Worm (Caenorhabditis elegans) whole organism, L2 larva: ENCODE results near the gene kin-20.

Source experiments
- F13H6.1 ChIP-seq: sonication (generic microtip); optimal IDR thresholded peaks from 2 replicates; lab custom pipeline; 2016; ENCODE audit warnings: missing genetic modification characterization, missing compliant biosample characterization
- R02D3.7 ChIP-seq: fragments of 150-350 bp; optimal IDR thresholded peaks from 2 replicates; lab custom pipeline; 2014; ENCODE audit warnings: missing biosample characterization, missing genetic modification characterization
- Y55F3AM.14 ChIP-seq: fragments of 200-800 bp; sonication (Bioruptor generic); optimal IDR thresholded peaks from 2 replicates; lab custom pipeline; 2018; ENCODE audit warnings: mild to moderate bottlenecking, missing genetic modification characterization, missing compliant biosample characterization
- ZK546.5 ChIP-seq: sonication (generic microtip); optimal IDR thresholded peaks from 2 replicates; lab custom pipeline; 2017; ENCODE audit warnings: missing biosample characterization, missing genetic modification characterization
- alr-1 ChIP-seq: fragments of 150-350 bp; optimal IDR thresholded peaks from 2 replicates; lab custom pipeline; 2014; ENCODE audit warnings: missing biosample characterization, missing genetic modification characterization
- crh-2 ChIP-seq: sonication (generic microtip); optimal IDR thresholded peaks from 2 replicates; lab custom pipeline; 2017; ENCODE audit warnings: missing biosample characterization, missing genetic modification characterization
- elt-3 ChIP-seq: sonication (generic microtip); optimal IDR thresholded peaks from 2 replicates; lab custom pipeline; 2017; ENCODE audit warnings: missing biosample characterization, missing genetic modification characterization
- fos-1 ChIP-seq: fragments of 150-350 bp; optimal IDR thresholded peaks from 2 replicates; lab custom pipeline; 2014; ENCODE audit warnings: missing biosample characterization, missing genetic modification characterization
- gmeb-1 ChIP-seq: fragments of 150-350 bp; optimal IDR thresholded peaks from 2 replicates; lab custom pipeline; 2014; ENCODE audit warnings: missing biosample characterization, missing genetic modification characterization
- lin-39 ChIP-seq: fragments of 150-350 bp; optimal IDR thresholded peaks from 2 replicates; lab custom pipeline; 2014; ENCODE audit warnings: missing biosample characterization, missing genetic modification reagents, missing genetic modification characterization
- nhr-12 ChIP-seq: fragments of 150-350 bp; optimal IDR thresholded peaks from 2 replicates; lab custom pipeline; 2014; ENCODE audit warnings: missing biosample characterization, missing genetic modification characterization
- nhr-129 ChIP-seq: fragments of 150-350 bp; optimal IDR thresholded peaks from 2 replicates; lab custom pipeline; 2014; ENCODE audit warnings: missing biosample characterization, missing genetic modification characterization
- nhr-237 ChIP-seq: fragments of 150-350 bp; optimal IDR thresholded peaks from 2 replicates; lab custom pipeline; 2014; ENCODE audit warnings: missing biosample characterization, missing genetic modification characterization
- nhr-25 ChIP-seq: fragments of 150-350 bp; sonication (generic microtip); optimal IDR thresholded peaks from 3 replicates; lab custom pipeline; 2014; ENCODE audit warnings: missing biosample characterization, missing genetic modification characterization
- nhr-6 ChIP-seq: fragments of 150-350 bp; optimal IDR thresholded peaks from 2 replicates; lab custom pipeline; 2014; ENCODE audit warnings: missing biosample characterization, missing genetic modification characterization
- nhr-77 ChIP-seq: fragments of 150-350 bp; optimal IDR thresholded peaks from 2 replicates; lab custom pipeline; 2014; ENCODE audit warnings: missing biosample characterization, missing genetic modification characterization
- sma-3 ChIP-seq: sonication (generic microtip); optimal IDR thresholded peaks from 2 replicates; lab custom pipeline; 2016; ENCODE audit warnings: missing genetic modification reagents, missing genetic modification characterization, missing compliant biosample characterization
- sma-9 ChIP-seq, 2 experiments: fragments of 150-350 bp in 1 of 2; sonication (generic microtip) in 1 of 2; optimal IDR thresholded peaks; 2 replicates each; lab custom pipeline; 2014 to 2016; ENCODE audit warnings: missing genetic modification characterization in 2 of 2, mild to moderate bottlenecking in 1 of 2, missing biosample characterization in 1 of 2, missing compliant biosample characterization in 1 of 2, missing genetic modification reagents in 1 of 2, moderate library complexity in 1 of 2
- snpc-4 ChIP-seq: fragments of 150-350 bp; optimal IDR thresholded peaks from 2 replicates; lab custom pipeline; 2014; ENCODE audit warnings: missing biosample characterization, missing genetic modification characterization
- unc-39 ChIP-seq: fragments of 150-350 bp; optimal IDR thresholded peaks from 2 replicates; lab custom pipeline; 2014; ENCODE audit warnings: missing biosample characterization, missing genetic modification characterization
- unc-55 ChIP-seq: fragments of 150-350 bp; sonication (generic microtip); optimal IDR thresholded peaks from 3 replicates; lab custom pipeline; 2014; ENCODE audit warnings: missing biosample characterization, missing genetic modification reagents, missing genetic modification characterization
- unc-62 ChIP-seq: fragments of 150-350 bp; optimal IDR thresholded peaks from 2 replicates; lab custom pipeline; 2014; ENCODE audit warnings: missing biosample characterization, missing genetic modification reagents, missing genetic modification characterization
- ztf-11 ChIP-seq: sonication (generic microtip); optimal IDR thresholded peaks from 2 replicates; lab custom pipeline; 2017; ENCODE audit warnings: missing biosample characterization, missing genetic modification characterization

The kin-20 gene

DNA sequence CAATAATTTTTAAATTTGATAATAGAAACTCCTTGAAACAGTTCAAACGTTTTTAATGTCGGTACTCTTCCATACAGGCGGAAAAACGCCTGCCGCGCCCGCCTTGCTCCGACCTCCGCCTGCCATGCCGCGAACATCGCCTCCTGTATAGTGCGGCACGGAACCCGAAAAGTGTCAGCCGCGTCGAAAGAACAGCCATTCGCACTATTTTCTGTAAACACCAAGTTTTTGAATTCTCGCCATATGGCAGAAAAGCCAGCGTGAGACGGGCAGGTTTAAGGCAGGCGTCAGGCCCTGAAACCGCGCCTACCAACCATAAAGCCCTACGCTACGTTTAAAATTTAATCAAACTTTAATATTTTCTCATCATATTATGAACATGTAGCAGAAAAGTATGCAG lies 54.8 kb downstream of the kin-20 start:
- TF ChIP-seq Y55F3AM.14 (GFP tag; lab: Kevin White, UChicago) = no peak
- no peak for TF ChIP-seq unc-62 (GFP tag; lab: Kevin White, UChicago)
- TF ChIP-seq snpc-4 (tag; lab: Kevin White, UChicago) = peak; percentile 70
- no peak for TF ChIP-seq crh-2
- TF ChIP-seq gmeb-1 (tag; lab: Kevin White, UChicago) = no peak

DNA sequence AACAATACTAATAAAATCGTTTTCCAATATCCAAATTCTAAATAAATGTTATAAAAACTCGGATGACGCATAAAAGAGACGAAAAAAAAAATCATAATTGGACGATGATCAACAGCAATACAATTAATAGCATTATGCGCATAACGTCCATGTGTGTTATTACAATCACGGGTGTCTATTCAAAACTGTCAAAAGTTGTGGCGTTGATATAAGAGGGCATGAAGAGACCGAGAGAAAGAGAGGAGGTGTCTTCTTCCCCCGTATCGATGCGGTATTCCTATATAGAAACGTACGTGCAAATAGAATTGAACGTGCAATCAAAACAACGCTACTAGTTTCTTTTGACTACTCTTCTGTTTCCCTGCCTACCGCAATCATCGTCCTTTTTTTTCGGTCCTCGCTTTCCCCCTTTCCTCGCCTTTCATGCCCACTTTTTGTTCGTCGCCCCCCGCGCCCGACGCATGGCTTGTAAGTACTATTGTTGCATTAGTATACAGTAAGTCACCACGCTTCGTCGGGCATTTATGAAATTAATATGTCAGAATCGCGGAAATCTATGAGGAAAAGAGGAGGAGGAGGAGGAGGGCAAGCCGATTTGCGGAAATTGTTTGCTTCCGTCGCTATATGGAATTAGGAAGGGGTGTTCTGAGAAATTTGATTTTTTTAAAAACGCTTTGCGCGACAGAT lies 55.6 kb downstream of the kin-20 start:
- TF ChIP-seq ZK546.5 (tag; lab: Kevin White, UChicago) (no peak), ztf-11 (tag; lab: Kevin White, UChicago) (no peak), lin-39 (tag; lab: Kevin White, UChicago) (no peak), nhr-129 (peak; percentile 14), sma-3 (GFP tag; lab: Kevin White, UChicago) (no peak), F13H6.1 (peak; percentile 23), nhr-6 (tag; lab: Kevin White, UChicago) (no peak), fos-1 (tag; lab: Kevin White, UChicago) (peak; percentile 41), unc-62 (GFP tag; lab: Kevin White, UChicago) (no peak)

DNA sequence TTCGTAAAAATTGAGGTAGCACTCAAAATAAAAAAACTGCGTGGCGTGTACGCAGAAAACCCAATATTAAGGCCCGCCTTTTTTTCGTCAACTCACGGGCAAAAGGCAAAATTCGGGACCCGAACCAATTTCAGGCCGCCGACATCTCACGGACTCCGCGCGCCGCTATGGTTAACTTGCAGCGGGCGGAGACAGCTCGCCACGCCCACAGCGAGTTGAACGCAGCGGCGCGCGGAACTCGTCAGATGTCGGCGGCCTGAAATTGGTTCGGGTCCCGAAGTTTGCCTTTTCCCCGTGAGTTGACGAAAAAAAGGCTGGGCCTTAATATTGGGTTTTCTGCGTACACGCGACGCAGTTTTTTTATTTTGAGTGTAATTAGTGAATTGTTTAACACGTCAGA lies 56.5 kb downstream of the kin-20 start:
- TF ChIP-seq nhr-12 (tag; lab: Kevin White, UChicago) = no peak
- TF ChIP-seq sma-9 (GFP tag; optimal IDR thresholded peaks at IDR 0.05; lab: Kevin White, UChicago) = no peak
- TF ChIP-seq sma-9 (tag; optimal IDR thresholded peaks at IDR 0.05; lab: Kevin White, UChicago) = no peak
- no peak for TF ChIP-seq ZK546.5 (tag; lab: Kevin White, UChicago)
- no peak for TF ChIP-seq unc-39 (tag; lab: Kevin White, UChicago)
- no peak for TF ChIP-seq alr-1 (tag; lab: Kevin White, UChicago)
- no peak for TF ChIP-seq unc-55 (GFP tag; lab: Kevin White, UChicago)
- TF ChIP-seq elt-3 = no peak
- no peak for TF ChIP-seq ztf-11 (tag; lab: Kevin White, UChicago)
- TF ChIP-seq fos-1 (tag; lab: Kevin White, UChicago) = no peak
- TF ChIP-seq nhr-237 = no peak
- no peak for TF ChIP-seq crh-2
- no peak for TF ChIP-seq R02D3.7
- no peak for TF ChIP-seq nhr-77 (tag; lab: Kevin White, UChicago)
- no peak for TF ChIP-seq unc-62 (GFP tag; lab: Kevin White, UChicago)
- no peak for TF ChIP-seq sma-3 (GFP tag; lab: Kevin White, UChicago)
- TF ChIP-seq nhr-25 (tag; lab: Kevin White, UChicago) = no peak
- TF ChIP-seq, all 48 proteins: peak for 0
